Worm (Caenorhabditis elegans): ENCODE results near the gene C16C8.20.

Gene C16C8.20

DNA sequence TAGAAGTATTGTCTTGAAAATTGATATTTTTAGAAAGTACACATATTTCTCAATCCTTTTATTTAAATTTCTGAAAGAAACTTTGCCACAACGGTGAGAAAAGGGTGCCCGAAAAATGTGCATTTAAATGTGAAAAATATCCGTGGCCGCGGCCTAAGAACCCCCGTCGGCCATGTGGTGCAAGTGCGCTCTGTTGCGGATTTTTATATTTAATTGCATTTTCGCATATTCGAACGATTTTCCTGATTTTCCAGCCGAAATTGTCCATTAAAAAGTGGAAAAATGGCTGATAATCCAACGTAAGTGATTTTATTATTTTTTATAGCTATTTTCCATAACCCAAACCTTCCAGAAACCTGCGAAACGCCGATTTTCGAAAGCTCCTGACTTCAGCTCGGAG lies 35.5 kb downstream of the C16C8.20 start, which contains the start of gene smu-2 (continued):
- TF ChIP-seq ztf-26 (tag; optimal IDR thresholded peaks at IDR 0.05) (no peak), K11D2.4 (GFP tag; IDR thresholded peaks at IDR 0.05) (no peak), sea-2 (GFP tag; IDR thresholded peaks at IDR 0.05) (no peak), ZK185.1 (tag; optimal IDR thresholded peaks at IDR 0.05; ENCODE audit: poor library complexity, severe bottlenecking) (no peak), hlh-12 (tag; optimal IDR thresholded peaks at IDR 0.05) (no peak), T26A5.8 (tag; optimal IDR thresholded peaks at IDR 0.05) (no peak), die-1 (tag; optimal IDR thresholded peaks at IDR 0.05) (no peak), Y79H2A.3 (GFP tag; conservative IDR thresholded peaks at IDR 0.05) (no peak), C17E4.6 (GFP tag; IDR thresholded peaks at IDR 0.05) (no peak), nhr-27 (tag; optimal IDR thresholded peaks at IDR 0.05) (no peak), gei-17 (GFP tag; optimal IDR thresholded peaks at IDR 0.05) (no peak), pha-4 (tag; optimal IDR thresholded peaks at IDR 0.05) (no peak), snpc-1.3 (tag; optimal IDR thresholded peaks at IDR 0.05; ENCODE audit: insufficient read depth) (no peak), nhr-179 (tag; optimal IDR thresholded peaks at IDR 0.05) (no peak), C06A6.2 (GFP tag; conservative IDR thresholded peaks at IDR 0.05) (no peak), ekl-4 (GFP tag; IDR thresholded peaks at IDR 0.05) (no peak), snpc-4 (GFP tag; optimal IDR thresholded peaks at IDR 0.05) (no peak), snpc-4 (tag; optimal IDR thresholded peaks at IDR 0.05) (peak in 1 of 4 experiments; percentile 23), egl-44 (GFP tag; IDR thresholded peaks at IDR 0.05) (no peak), madf-6 (GFP tag; IDR thresholded peaks at IDR 0.05) (peak; percentile 56), F52B5.7 (tag; optimal IDR thresholded peaks at IDR 0.05) (no peak), cebp-1 (GFP tag; IDR thresholded peaks at IDR 0.05) (no peak), cebp-1 (tag; optimal IDR thresholded peaks at IDR 0.05) (no peak), rec-8 (tag; optimal IDR thresholded peaks at IDR 0.05) (peak; percentile 14 to 34), pbrm-1 (GFP tag; IDR thresholded peaks at IDR 0.05) (no peak), hrde-1 (tag; optimal IDR thresholded peaks at IDR 0.05; ENCODE audit: borderline replicate concordance) (no peak), lin-40 (tag; optimal IDR thresholded peaks at IDR 0.05) (no peak), F57C9.4 (tag; optimal IDR thresholded peaks at IDR 0.05) (no peak), bed-2 (GFP tag; IDR thresholded peaks at IDR 0.05) (no peak), hlh-26 (GFP tag; conservative IDR thresholded peaks at IDR 0.05) (no peak), rpc-1 (optimal IDR thresholded peaks at IDR 0.05) (no peak), rpc-1 (tag; optimal IDR thresholded peaks at IDR 0.05) (no peak), attf-3 (GFP tag; conservative IDR thresholded peaks at IDR 0.05) (no peak; the same call in 1 of the 2 replicates), Y95B8A.8 (GFP tag; IDR thresholded peaks at IDR 0.05) (no peak), attf-5 (GFP tag; optimal IDR thresholded peaks at IDR 0.05) (peak; percentile 80), ets-4 (GFP tag; optimal IDR thresholded peaks at IDR 0.05) (no peak), efl-1 (GFP tag; optimal IDR thresholded peaks at IDR 0.05) (peak; percentile 11), nfya-1 (tag; optimal IDR thresholded peaks at IDR 0.05; ENCODE audit: borderline replicate concordance, insufficient read depth) (no peak), F49E8.2 (tag; optimal IDR thresholded peaks at IDR 0.05; ENCODE audit: insufficient read depth) (peak; percentile 1), ztf-18 (tag; optimal IDR thresholded peaks at IDR 0.05) (peak; percentile 13), nhr-120 (GFP tag; IDR thresholded peaks at IDR 0.05) (no peak), lsy-27 (tag; optimal IDR thresholded peaks at IDR 0.05; ENCODE audit: borderline replicate concordance, insufficient read depth) (no peak), ztf-3 (GFP tag; optimal IDR thresholded peaks at IDR 0.05) (no peak), lir-1 (GFP tag; conservative IDR thresholded peaks at IDR 0.05) (no peak), F33H1.4 (GFP tag; IDR thresholded peaks at IDR 0.05) (no peak; the same call in none of the 2 replicates), ztf-28 (GFP tag; IDR thresholded peaks at IDR 0.05) (no peak), nfya-2 (GFP tag; IDR thresholded peaks at IDR 0.05) (no peak), tbx-9 (tag; optimal IDR thresholded peaks at IDR 0.05; ENCODE audit: borderline replicate concordance) (no peak), lin-35 (GFP tag; optimal IDR thresholded peaks at IDR 0.05) (no peak)

Data from whole organism, young adult.